Worm (Caenorhabditis elegans) whole organism, L1 larva: Measurements from ENCODE around the gene F42C5.6.

Source experiments
- blmp-1 ChIP-seq: fragments of 150-350 bp; optimal IDR thresholded peaks from 2 replicates; lab custom pipeline; 2014; ENCODE audit warnings: missing biosample characterization, missing genetic modification characterization
- fos-1 ChIP-seq: fragments of 150-350 bp; optimal IDR thresholded peaks from 2 replicates; lab custom pipeline; 2014; ENCODE audit warnings: missing biosample characterization, missing genetic modification characterization
- lin-15B ChIP-seq: fragments of 150-350 bp; sonication (generic microtip); optimal IDR thresholded peaks from 3 replicates; lab custom pipeline; 2014; ENCODE audit warnings: missing biosample characterization, missing genetic modification characterization
- lin-39 ChIP-seq: fragments of 150-350 bp; optimal IDR thresholded peaks from 2 replicates; lab custom pipeline; 2014; ENCODE audit warnings: missing biosample characterization, missing genetic modification reagents, missing genetic modification characterization
- lsy-2 ChIP-seq, 2 experiments: fragments of 150-350 bp; optimal IDR thresholded peaks; 2 replicates each; lab custom pipeline; 2014; ENCODE audit warnings: missing biosample characterization in 2 of 2, missing genetic modification characterization in 2 of 2
- nhr-12 ChIP-seq: sonication (generic microtip); optimal IDR thresholded peaks from 2 replicates; lab custom pipeline; 2017; ENCODE audit warnings: missing biosample characterization, missing genetic modification characterization
- nhr-76 ChIP-seq: sonication (generic microtip); optimal IDR thresholded peaks from 2 replicates; lab custom pipeline; 2017; ENCODE audit warnings: missing biosample characterization, missing genetic modification characterization
- unc-62 ChIP-seq: fragments of 150-350 bp; optimal IDR thresholded peaks from 2 replicates; lab custom pipeline; 2014; ENCODE audit warnings: missing biosample characterization, missing genetic modification reagents, missing genetic modification characterization

- TF ChIP-seq lin-15B (tag; lab: Kevin White, UChicago): no peak
- no peak for TF ChIP-seq nhr-76 (tag; lab: Kevin White, UChicago)
- TF ChIP-seq lsy-2 (tag; optimal IDR thresholded peaks at IDR 0.05; lab: Kevin White, UChicago): no peak
- TF ChIP-seq lin-39 (tag; lab: Kevin White, UChicago): no peak
- no peak for TF ChIP-seq unc-62 (GFP tag; lab: Kevin White, UChicago)
- no peak for TF ChIP-seq nhr-12 (tag; lab: Kevin White, UChicago)
- no peak for TF ChIP-seq fos-1
- no peak for TF ChIP-seq blmp-1 (tag; lab: Kevin White, UChicago)
Observed at ce11 chrIV:7338042-7338441, 29.2 kb upstream of the F42C5.6 start.
